Worm (Caenorhabditis elegans): ENCODE results near the gene lips-13.

The lips-13 gene

ce11 chrII:1114133-1114532, 3.7 kb downstream of the lips-13 start, which contains the start of gene lips-12 (continued):
- TF ChIP-seq dpl-1 (GFP tag; optimal IDR thresholded peaks at IDR 0.05) (no peak), nhr-77 (tag; optimal IDR thresholded peaks at IDR 0.05) (no peak), unc-39 (tag; optimal IDR thresholded peaks at IDR 0.05) (no peak)

DNA sequence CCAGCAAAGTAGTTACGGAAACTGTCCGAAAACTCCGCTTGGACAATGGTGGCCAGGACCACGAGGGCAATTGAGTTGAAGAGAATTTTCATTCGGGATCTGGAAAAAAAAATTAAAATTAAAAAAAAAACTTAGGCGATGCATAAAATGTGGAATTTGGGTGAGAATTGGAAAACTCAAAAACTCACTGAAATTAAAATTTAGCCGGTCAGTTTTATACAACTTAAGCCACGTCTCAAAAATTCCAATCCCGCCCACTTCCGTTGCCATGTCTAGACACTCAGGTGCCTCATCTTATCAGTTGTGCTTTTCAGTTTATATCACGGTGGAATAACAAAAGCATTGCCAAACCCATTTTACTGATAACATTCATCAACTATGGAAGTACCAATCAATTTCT, 6.9 kb downstream of the lips-13 start, which contains the start of gene lips-11:
Gene lips-11 (minus strand): TSS at position 101 of the 400 bp plus-strand sequence.
- TF ChIP-seq hif-1 (tag; optimal IDR thresholded peaks at IDR 0.05) (no peak), mxl-2 (GFP tag; conservative IDR thresholded peaks at IDR 0.05) (no peak), nhr-25 (tag; optimal IDR thresholded peaks at IDR 0.05; ENCODE audit: borderline replicate concordance, insufficient read depth) (no peak), hlh-30 (tag; optimal IDR thresholded peaks at IDR 0.05; ENCODE audit: insufficient read depth) (no peak), nhr-6 (tag; optimal IDR thresholded peaks at IDR 0.05) (no peak), nhr-111 (GFP tag; optimal IDR thresholded peaks at IDR 0.05) (no peak), dpl-1 (GFP tag; optimal IDR thresholded peaks at IDR 0.05) (no peak)

DNA sequence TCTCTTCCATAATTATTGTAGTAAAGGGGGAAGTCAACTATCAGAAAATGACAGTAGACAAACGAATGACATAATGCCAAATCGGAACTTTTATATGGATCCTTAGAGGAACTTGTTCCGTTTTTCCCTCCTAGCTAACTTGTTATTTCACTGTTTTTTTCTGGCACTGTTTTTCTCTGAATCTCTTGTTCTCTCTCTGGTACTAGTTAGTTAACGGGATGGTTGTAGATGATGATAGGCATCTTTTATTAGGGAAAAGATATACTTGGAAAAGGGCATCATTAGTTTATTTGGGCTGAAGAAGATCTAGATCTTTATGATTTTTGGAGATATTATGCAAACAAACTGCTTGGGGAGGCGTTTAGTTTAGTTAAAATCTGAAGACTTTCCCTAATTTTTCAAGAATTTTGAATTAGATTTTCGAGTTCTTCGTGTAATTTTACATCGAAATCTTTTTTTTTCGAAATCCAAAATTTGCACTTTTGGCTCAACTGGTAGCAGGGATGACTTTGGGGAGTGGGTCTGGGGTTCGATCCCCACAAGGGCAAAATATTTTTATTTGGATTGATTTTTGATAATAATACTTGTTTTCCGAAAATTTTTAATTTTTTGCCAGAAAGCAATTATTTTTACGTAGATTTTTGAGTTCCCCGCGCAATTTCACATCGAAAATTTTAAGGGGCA, 10.8 kb downstream of the lips-13 start, which contains the start of gene col-40:
Gene col-40 (minus strand): TSS at position 51 of the 684 bp plus-strand sequence.
- TF ChIP-seq nhr-76 (tag; optimal IDR thresholded peaks at IDR 0.05) (no peak), F10B5.3 (tag; optimal IDR thresholded peaks at IDR 0.05) (no peak), dmd-8 (GFP tag; IDR thresholded peaks at IDR 0.05) (no peak), lin-38 (GFP tag; IDR thresholded peaks at IDR 0.05) (0 out of 2 replicates have a peak, but pooled peaks have one; percentile 19), duxl-1 (tag; optimal IDR thresholded peaks at IDR 0.05; ENCODE audit: poor library complexity) (no peak), hlh-11 (tag; optimal IDR thresholded peaks at IDR 0.05) (no peak)

- TF ChIP-seq mdl-1 (tag; optimal IDR thresholded peaks at IDR 0.05) (no peak), dmd-9 (GFP tag; IDR thresholded peaks at IDR 0.05) (no peak), pha-4 (GFP tag; IDR thresholded peaks at IDR 0.05) (peak; percentile 95; the same call in 1 of the 2 replicates), pha-4 (tag; optimal IDR thresholded peaks at IDR 0.05) (no peak), set-16 (GFP tag; IDR thresholded peaks at IDR 0.05) (peak; percentile 99)
Observed at ce11 chrII:1105291-1105690, 12.6 kb downstream of the lips-13 start.

ce11 chrII:1104409-1104808, 13.4 kb downstream of the lips-13 start, which contains the start of gene T13B5.9:
Gene T13B5.9 (minus strand): TSS chrII:1104509.
- no peak for TF ChIP-seq ceh-28 (tag; optimal IDR thresholded peaks at IDR 0.05)
- no peak for TF ChIP-seq Y75B8A.6 (GFP tag; IDR thresholded peaks at IDR 0.05)
- TF ChIP-seq ces-1 (GFP tag; optimal IDR thresholded peaks at IDR 0.05) = no peak
- no peak for TF ChIP-seq mxl-2 (GFP tag; conservative IDR thresholded peaks at IDR 0.05)
- TF ChIP-seq duxl-1 (tag; optimal IDR thresholded peaks at IDR 0.05; ENCODE audit: poor library complexity) = no peak
- TF ChIP-seq nhr-48 (tag; optimal IDR thresholded peaks at IDR 0.05) = no peak
- no peak for TF ChIP-seq lsy-2 (tag; optimal IDR thresholded peaks at IDR 0.05)
- no peak for TF ChIP-seq dmd-6 (GFP tag; IDR thresholded peaks at IDR 0.05)
- TF ChIP-seq snpc-1.2 (GFP tag; IDR thresholded peaks at IDR 0.05) = no peak
- TF ChIP-seq R02D3.7 (tag; optimal IDR thresholded peaks at IDR 0.05) = no peak
- no peak for TF ChIP-seq ama-1 (optimal IDR thresholded peaks at IDR 0.05)
- TF ChIP-seq nhr-42 (GFP tag; IDR thresholded peaks at IDR 0.05) = no peak
- no peak for TF ChIP-seq snpc-4 (tag; optimal IDR thresholded peaks at IDR 0.05)
- no peak for TF ChIP-seq F10B5.3 (tag; optimal IDR thresholded peaks at IDR 0.05)
- TF ChIP-seq ceh-82 (tag; optimal IDR thresholded peaks at IDR 0.05) = no peak
- no peak for TF ChIP-seq sdz-12 (GFP tag; optimal IDR thresholded peaks at IDR 0.05)
- TF ChIP-seq egl-43 (GFP tag; IDR thresholded peaks at IDR 0.05) = no peak
- no peak for TF ChIP-seq lin-29 (GFP tag; IDR thresholded peaks at IDR 0.05)
- TF ChIP-seq jun-1 (tag; optimal IDR thresholded peaks at IDR 0.05) = no peak
- no peak for TF ChIP-seq hlh-11 (tag; optimal IDR thresholded peaks at IDR 0.05)

Data from whole organism, L4 larva.